Worm (Caenorhabditis elegans): Measurements from ENCODE around the gene gadr-4.

ce11 chrII:4090790-4091189 lies 28.4 kb upstream of the gadr-4 start:
- TF ChIP-seq akir-1 (GFP tag; optimal IDR thresholded peaks at IDR 0.05): no peak
- no peak for TF ChIP-seq egl-44 (GFP tag; IDR thresholded peaks at IDR 0.05)
- TF ChIP-seq snpc-4 (GFP tag; optimal IDR thresholded peaks at IDR 0.05): no peak
- TF ChIP-seq snpc-4 (tag; optimal IDR thresholded peaks at IDR 0.05): no peak
- TF ChIP-seq ztf-22 (GFP tag; optimal IDR thresholded peaks at IDR 0.05): no peak
- no peak for TF ChIP-seq aptf-3 (GFP tag; IDR thresholded peaks at IDR 0.05)
- TF ChIP-seq let-526 (GFP tag; IDR thresholded peaks at IDR 0.05): no peak
- no peak for TF ChIP-seq Y53F4B.3 (GFP tag; IDR thresholded peaks at IDR 0.05)

Data from whole organism, young adult.